Worm (Caenorhabditis elegans) whole organism, mixed stage, embryonic: Measurements from ENCODE around the gene Y73C8B.2.

ENCODE experiments used
- blmp-1 ChIP-seq: fragments of 150-350 bp; optimal IDR thresholded peaks from 2 replicates; lab custom pipeline; 2014; ENCODE audit warnings: missing biosample characterization, missing genetic modification characterization
- ces-1 ChIP-seq: fragments of 150-350 bp; optimal IDR thresholded peaks from 2 replicates; lab custom pipeline; 2014; ENCODE audit warnings: missing biosample characterization, missing genetic modification reagents, missing genetic modification characterization
- elt-3 ChIP-seq: fragments of 150-350 bp; optimal IDR thresholded peaks from 2 replicates; lab custom pipeline; 2014; ENCODE audit warnings: missing biosample characterization, missing genetic modification characterization
- flh-1 ChIP-seq: fragments of 200-800 bp; sonication (Bioruptor generic); optimal IDR thresholded peaks from 2 replicates; lab custom pipeline; 2018; ENCODE audit warnings: mild to moderate bottlenecking, missing genetic modification characterization, moderate library complexity, missing compliant biosample characterization
- lin-13 ChIP-seq: fragments of 150-350 bp; optimal IDR thresholded peaks from 2 replicates; lab custom pipeline; 2014; ENCODE audit warnings: missing biosample characterization, missing genetic modification characterization
- nhr-12 ChIP-seq: fragments of 150-350 bp; optimal IDR thresholded peaks from 2 replicates; lab custom pipeline; 2014; ENCODE audit warnings: missing biosample characterization, missing genetic modification characterization
- nhr-237 ChIP-seq: fragments of 150-350 bp; optimal IDR thresholded peaks from 2 replicates; lab custom pipeline; 2014; ENCODE audit warnings: missing biosample characterization, missing genetic modification characterization
- nhr-28 ChIP-seq: fragments of 150-350 bp; optimal IDR thresholded peaks from 2 replicates; lab custom pipeline; 2014; ENCODE audit warnings: missing biosample characterization, missing genetic modification characterization
- pha-4 ChIP-seq: fragments of 150-350 bp; optimal IDR thresholded peaks from 2 replicates; lab custom pipeline; 2018; ENCODE audit warnings: missing biosample characterization, missing genetic modification reagents, missing genetic modification characterization
- snpc-4 ChIP-seq: fragments of 150-350 bp; optimal IDR thresholded peaks from 2 replicates; lab custom pipeline; 2014; ENCODE audit warnings: missing biosample characterization, missing genetic modification characterization
- unc-39 ChIP-seq: fragments of 150-350 bp; optimal IDR thresholded peaks from 2 replicates; lab custom pipeline; 2014; ENCODE audit warnings: missing biosample characterization, missing genetic modification characterization
- unc-62 ChIP-seq: fragments of 150-350 bp; optimal IDR thresholded peaks from 2 replicates; lab custom pipeline; 2014; ENCODE audit warnings: missing biosample characterization, missing genetic modification reagents, missing genetic modification characterization
- zip-8 ChIP-seq: fragments of 150-350 bp; optimal IDR thresholded peaks from 2 replicates; lab custom pipeline; 2014; ENCODE audit warnings: missing biosample characterization, missing genetic modification characterization
- ztf-11 ChIP-seq: fragments of 150-350 bp; optimal IDR thresholded peaks from 2 replicates; lab custom pipeline; 2014; ENCODE audit warnings: missing biosample characterization, missing genetic modification characterization

- TF ChIP-seq elt-3 (tag; lab: Kevin White, UChicago) (no peak), nhr-237 (tag; lab: Kevin White, UChicago) (no peak), ces-1 (GFP tag; lab: Kevin White, UChicago) (no peak), blmp-1 (tag; lab: Kevin White, UChicago) (no peak), zip-8 (no peak), nhr-12 (tag; lab: Kevin White, UChicago) (no peak), unc-62 (GFP tag; lab: Kevin White, UChicago) (no peak), snpc-4 (tag; lab: Kevin White, UChicago) (no peak), lin-13 (tag; lab: Kevin White, UChicago) (no peak), ztf-11 (tag; lab: Kevin White, UChicago) (no peak), flh-1 (GFP tag; lab: Kevin White, UChicago) (no peak), unc-39 (tag; lab: Kevin White, UChicago) (no peak), nhr-28 (tag; lab: Kevin White, UChicago) (no peak), pha-4 (tag; lab: Kevin White, UChicago) (no peak)
Measured at ce11 chrV:3146932-3147331, 47.9 kb downstream of the Y73C8B.2 start, which contains the start of gene srab-11.
